Worm (Caenorhabditis elegans): ENCODE measurements around the gene W06A11.1.

DNA sequence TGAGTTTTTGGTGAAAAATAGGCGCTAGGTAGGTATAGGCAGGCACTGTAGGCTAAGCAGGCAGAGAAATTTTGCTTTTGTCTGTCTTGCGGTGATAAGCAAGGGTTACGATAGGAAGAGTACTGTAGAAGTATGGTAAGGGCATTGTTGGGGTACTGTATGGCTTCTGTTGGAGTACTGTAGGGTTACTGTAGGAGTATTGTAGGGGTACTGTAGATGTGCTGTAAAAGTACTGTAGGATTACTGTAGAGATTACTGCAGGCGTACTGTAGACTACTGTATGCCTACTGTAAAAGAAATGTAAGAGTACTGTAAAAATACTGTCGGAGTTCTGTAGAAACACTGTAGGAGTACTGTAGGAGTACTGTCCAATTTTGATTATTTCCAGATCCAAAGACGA lies 25.1 kb downstream of the W06A11.1 start:
- no peak for TF ChIP-seq him-1 (tag; optimal IDR thresholded peaks at IDR 0.05)
- no peak for TF ChIP-seq W03F9.2 (tag; optimal IDR thresholded peaks at IDR 0.05)
- no peak for TF ChIP-seq dao-5 (tag; optimal IDR thresholded peaks at IDR 0.05)

Measured in whole organism, L4/young adult.